Fruit fly (Drosophila melanogaster) whole organism, pupa: ENCODE data around the gene CG33490.
A peak's percentile ranks its signal among the peaks of the same experiment; 100 is the strongest.

Experiments
- CG14655 ChIP-seq: fragments of 200-800 bp; sonication (Bioruptor generic); optimal IDR thresholded peaks from 3 replicates; lab custom pipeline; 2017; ENCODE audit warnings: mild to moderate bottlenecking, missing biosample characterization, missing genetic modification reagents, missing genetic modification characterization
- CG15710 ChIP-seq: fragments of 200-800 bp; sonication (Bioruptor generic); optimal IDR thresholded peaks from 2 replicates; lab custom pipeline; 2018; ENCODE audit warnings: missing biosample characterization, mild to moderate bottlenecking, missing genetic modification characterization, moderate library complexity
- CG32121 ChIP-seq: fragments of 200-800 bp; sonication (Bioruptor generic); IDR thresholded peaks from 2 replicates; pipeline ENCODE4 v1.3.6; 2022; ENCODE audit warnings: missing biosample characterization, missing genetic modification characterization
- CG34367 ChIP-seq: fragments of 200-800 bp; sonication (Bioruptor generic); optimal IDR thresholded peaks from 2 replicates; lab custom pipeline; 2018; ENCODE audit warnings: missing biosample characterization, mild to moderate bottlenecking, missing genetic modification characterization
- CG8301 ChIP-seq: fragments of 200-800 bp; sonication (Bioruptor generic); optimal IDR thresholded peaks from 2 replicates; lab custom pipeline; 2018; ENCODE audit warnings: missing biosample characterization, mild to moderate bottlenecking, missing genetic modification characterization
- CG9948 ChIP-seq: fragments of 200-800 bp; sonication (Bioruptor generic); optimal IDR thresholded peaks from 2 replicates; lab custom pipeline; 2018; ENCODE audit warnings: missing biosample characterization, mild to moderate bottlenecking, missing genetic modification characterization, moderate library complexity
- D1 ChIP-seq: fragments of 200-800 bp; sonication (Bioruptor generic); optimal IDR thresholded peaks from 2 replicates; lab custom pipeline; 2018; ENCODE audit warnings: missing biosample characterization, mild to moderate bottlenecking, missing genetic modification characterization, moderate library complexity
- EcR ChIP-seq: fragments of 200-800 bp; sonication (Bioruptor generic); optimal IDR thresholded peaks from 3 replicates; lab custom pipeline; 2019; ENCODE audit warnings: missing biosample characterization, missing genetic modification characterization, mild to moderate bottlenecking, moderate library complexity, missing genetic modification reagents
- Ets98B ChIP-seq: fragments of 200-800 bp; sonication (Bioruptor generic); IDR thresholded peaks from 2 replicates; pipeline ENCODE4 v1.3.6; 2022; ENCODE audit warnings: missing biosample characterization, missing genetic modification characterization
- Pif1A ChIP-seq: fragments of 200-800 bp; sonication (Bioruptor generic); optimal IDR thresholded peaks from 3 replicates; lab custom pipeline; 2016; ENCODE audit warnings: missing biosample characterization, missing genetic modification characterization
- fd96Ca ChIP-seq: fragments of 200-800 bp; sonication (Bioruptor generic); IDR thresholded peaks from 3 replicates; pipeline ENCODE4 v1.3.6; 2022; ENCODE audit warnings: missing biosample characterization, missing genetic modification characterization
- rn ChIP-seq: fragments of 200-800 bp; sonication (Bioruptor generic); IDR thresholded peaks from 2 replicates; pipeline ENCODE4 v1.3.6; 2022; ENCODE audit warnings: missing biosample characterization, missing genetic modification characterization

dm6 chr3L:11531300-11531699, 43.2 kb downstream of the CG33490 start:
- TF ChIP-seq Ets98B (GFP tag; lab: Robert Waterston, UW) (0 out of 2 replicates have a peak, but pooled peaks have one; percentile 8), CG15710 (tag; lab: Kevin White, UChicago) (no peak), CG14655 (GFP tag; lab: Kevin White, UChicago) (no peak), CG34367 (no peak), Pif1A (GFP tag; lab: Kevin White, UChicago) (no peak), CG9948 (tag; lab: Kevin White, UChicago) (no peak), fd96Ca (GFP tag; lab: Robert Waterston, UW) (peak; percentile 28; the same call in 1 of the 3 replicates), CG32121 (no peak), CG8301 (tag; lab: Kevin White, UChicago) (no peak), D1 (tag; lab: Kevin White, UChicago) (no peak), EcR (GFP tag; lab: Kevin White, UChicago) (no peak), rn (GFP tag; lab: Robert Waterston, UW) (no peak)
